Fruit fly (Drosophila melanogaster) S2 (cell line): ENCODE measurements around the gene Sys1.

Source experiments
- CG8478 ChIP-seq: fragments of >200 bp; optimal IDR thresholded peaks from 2 replicates; lab custom pipeline; 2018
- CTCF ChIP-seq, 2 experiments: fragments of >200 bp; optimal IDR thresholded peaks; 2 replicates each; lab custom pipeline; 2018

DNA sequence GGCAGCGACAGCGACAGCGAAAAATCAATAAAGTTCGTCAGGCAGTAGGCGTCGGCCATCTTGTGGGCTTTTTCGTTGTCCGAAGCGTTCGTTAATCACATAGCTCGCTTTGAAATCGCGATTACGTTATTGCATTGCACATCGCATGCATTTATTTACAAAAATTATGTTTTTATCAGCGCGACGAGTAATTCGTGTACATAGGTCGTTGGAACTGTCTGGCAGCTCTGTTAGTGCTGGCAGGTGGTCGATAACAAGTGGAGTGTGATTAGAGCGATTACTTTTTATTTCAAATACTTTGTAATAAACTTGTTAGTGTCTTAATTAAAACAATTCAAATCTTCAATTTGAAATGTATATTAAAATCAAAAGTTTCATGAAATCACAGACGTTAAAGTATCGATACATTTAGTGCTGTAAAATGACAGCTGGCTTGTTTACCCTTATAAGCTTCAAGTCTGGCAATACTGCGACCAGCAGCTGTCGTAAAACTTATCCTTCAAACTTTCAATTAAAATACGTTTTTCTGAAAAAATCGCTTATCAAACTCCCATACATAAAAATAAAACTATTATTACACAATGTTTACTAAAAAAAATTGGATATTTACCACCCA, 11.2 kb downstream of the Sys1 start, which contains the start of gene CG8032:
- no peak for TF ChIP-seq CG8478 (lab: Kevin White, UChicago)
- TF ChIP-seq CTCF (optimal IDR thresholded peaks at IDR 0.05; lab: Kevin White, UChicago) = no peak
